Worm (Caenorhabditis elegans): ENCODE data around the gene srt-40.

ce11 chrV:2206181-2206580, at the start of gene srt-40:
- no peak for TF ChIP-seq tab-1 (GFP tag; IDR thresholded peaks at IDR 0.05)
- no peak for TF ChIP-seq T22C8.4 (GFP tag; IDR thresholded peaks at IDR 0.05)
- TF ChIP-seq cog-1 (tag; optimal IDR thresholded peaks at IDR 0.05): no peak
- no peak for TF ChIP-seq klf-2 (GFP tag; conservative IDR thresholded peaks at IDR 0.05)
- TF ChIP-seq flt-1 (GFP tag; IDR thresholded peaks at IDR 0.05): no peak
- no peak for TF ChIP-seq med-1 (GFP tag; optimal IDR thresholded peaks at IDR 0.05; ENCODE audit: insufficient read depth)
- TF ChIP-seq ztf-29 (GFP tag; IDR thresholded peaks at IDR 0.05): no peak
- TF ChIP-seq ref-1 (GFP tag; conservative IDR thresholded peaks at IDR 0.05): no peak

Measured in whole organism, midembryonic.